Fruit fly (Drosophila melanogaster): ENCODE measurements around the gene bou.

bou gene

dm6 chrX:7011063-7011743 lies 24.9 kb downstream of the bou start, which contains the start of the genes cm, sloth1 and sloth2:
cm (minus strand) TSS chrX:7011145.
sloth1 (plus strand) TSS chrX:7011357.
sloth2 (plus strand) TSS chrX:7011357.
- TF ChIP-seq psq (optimal IDR thresholded peaks at IDR 0.05) (no peak), usp (GFP tag; optimal IDR thresholded peaks at IDR 0.05) (no peak), pan (optimal IDR thresholded peaks at IDR 0.05) (no peak), CG8478 (optimal IDR thresholded peaks at IDR 0.05) (no peak), Dll (optimal IDR thresholded peaks at IDR 0.05) (no peak), EcR (GFP tag; optimal IDR thresholded peaks at IDR 0.05) (no peak)

- no peak for TF ChIP-seq Dll (optimal IDR thresholded peaks at IDR 0.05)
- TF ChIP-seq usp (GFP tag; optimal IDR thresholded peaks at IDR 0.05), result no peak
- no peak for TF ChIP-seq CG8478 (optimal IDR thresholded peaks at IDR 0.05)
- no peak for TF ChIP-seq pan (optimal IDR thresholded peaks at IDR 0.05)
- no peak for TF ChIP-seq psq (optimal IDR thresholded peaks at IDR 0.05)
- TF ChIP-seq EcR (GFP tag; optimal IDR thresholded peaks at IDR 0.05), result no peak
Measured at dm6 chrX:7013320-7014214, 27.3 kb downstream of the bou start, which contains the start of the genes CG3032 and CG4593. CG3032 (minus strand) TSS chrX:7013881. CG4593 (plus strand) TSS chrX:7013887.

dm6 chrX:7014931-7015428 lies 28.7 kb downstream of the bou start:
- TF ChIP-seq pan (optimal IDR thresholded peaks at IDR 0.05), result peak; percentile 66
- no peak for TF ChIP-seq psq (optimal IDR thresholded peaks at IDR 0.05)
- TF ChIP-seq usp (GFP tag; optimal IDR thresholded peaks at IDR 0.05), result no peak

- TF ChIP-seq CG8478 (optimal IDR thresholded peaks at IDR 0.05) (no peak), psq (optimal IDR thresholded peaks at IDR 0.05) (no peak), usp (GFP tag; optimal IDR thresholded peaks at IDR 0.05) (no peak), EcR (GFP tag; optimal IDR thresholded peaks at IDR 0.05) (no peak), pan (optimal IDR thresholded peaks at IDR 0.05) (no peak), Dll (optimal IDR thresholded peaks at IDR 0.05) (no peak)
Measured at dm6 chrX:7034892-7035291, 48.6 kb downstream of the bou start.

All from whole organism.